Worm (Caenorhabditis elegans) whole organism, L1 larva: ENCODE results near the gene cysl-2.

Experiments
- alr-1 ChIP-seq: fragments of 200-800 bp; sonication (Bioruptor generic); optimal IDR thresholded peaks from 2 replicates; lab custom pipeline; 2018; ENCODE audit warnings: borderline replicate concordance, mild to moderate bottlenecking, missing genetic modification characterization, missing compliant biosample characterization
- fkh-10 ChIP-seq: sonication (generic microtip); optimal IDR thresholded peaks from 2 replicates; lab custom pipeline; 2017; ENCODE audit warnings: missing biosample characterization, missing genetic modification reagents, missing genetic modification characterization
- nhr-11 ChIP-seq: fragments of 150-350 bp; optimal IDR thresholded peaks from 2 replicates; lab custom pipeline; 2014; ENCODE audit warnings: missing biosample characterization, missing genetic modification characterization

DNA sequence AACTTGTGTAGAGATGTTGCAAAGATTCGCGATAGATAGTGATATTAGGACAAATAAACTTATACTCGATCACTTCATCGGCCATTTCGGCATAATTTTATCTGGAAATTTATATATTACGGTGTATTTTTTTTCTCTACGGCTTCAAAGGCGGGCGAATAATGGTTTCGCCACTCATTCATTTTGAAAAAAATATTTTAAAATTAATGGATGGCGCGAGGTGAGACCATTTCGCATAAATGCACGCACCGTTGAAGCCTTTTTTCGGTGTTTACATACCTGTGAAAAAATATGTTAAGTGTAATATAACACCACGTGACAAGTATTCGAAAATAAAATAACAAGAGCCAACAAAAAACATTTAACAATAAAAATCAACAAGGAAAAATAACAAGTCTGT is 27.8 kb upstream of the cysl-2 start, which contains the start of gene btb-19:
- TF ChIP-seq nhr-11 = no peak
- no peak for TF ChIP-seq alr-1 (tag; lab: Kevin White, UChicago)
- TF ChIP-seq fkh-10 (GFP tag; lab: Kevin White, UChicago) = no peak
